Worm (Caenorhabditis elegans): Measurements from ENCODE around the gene F31F4.1.

Gene F31F4.1

ce11 chrV:731330-731729, 47.5 kb downstream of the F31F4.1 start:
- TF ChIP-seq ztf-11 (tag; optimal IDR thresholded peaks at IDR 0.05): no peak
- peak; percentile 87 for TF ChIP-seq unc-62 (GFP tag; optimal IDR thresholded peaks at IDR 0.05)
- TF ChIP-seq ham-2 (GFP tag; optimal IDR thresholded peaks at IDR 0.05): no peak
- TF ChIP-seq nhr-28 (tag; optimal IDR thresholded peaks at IDR 0.05): no peak
- peak; percentile 41 for TF ChIP-seq M03D4.4 (tag; optimal IDR thresholded peaks at IDR 0.05)
- TF ChIP-seq mls-2 (tag; optimal IDR thresholded peaks at IDR 0.05): no peak
- TF ChIP-seq drap-1 (GFP tag; optimal IDR thresholded peaks at IDR 0.05): peak; percentile 11
- no peak for TF ChIP-seq unc-39 (tag; optimal IDR thresholded peaks at IDR 0.05)
- TF ChIP-seq snpc-4 (tag; optimal IDR thresholded peaks at IDR 0.05): no peak
- TF ChIP-seq nhr-2 (tag; optimal IDR thresholded peaks at IDR 0.05): peak; percentile 89
- peak; percentile 98 for TF ChIP-seq hlh-1 (tag; optimal IDR thresholded peaks at IDR 0.05)
- no peak for TF ChIP-seq lin-13 (tag; optimal IDR thresholded peaks at IDR 0.05)
- peak; percentile 91 for TF ChIP-seq unc-120 (tag; optimal IDR thresholded peaks at IDR 0.05; ENCODE audit: poor library complexity, severe bottlenecking)

DNA sequence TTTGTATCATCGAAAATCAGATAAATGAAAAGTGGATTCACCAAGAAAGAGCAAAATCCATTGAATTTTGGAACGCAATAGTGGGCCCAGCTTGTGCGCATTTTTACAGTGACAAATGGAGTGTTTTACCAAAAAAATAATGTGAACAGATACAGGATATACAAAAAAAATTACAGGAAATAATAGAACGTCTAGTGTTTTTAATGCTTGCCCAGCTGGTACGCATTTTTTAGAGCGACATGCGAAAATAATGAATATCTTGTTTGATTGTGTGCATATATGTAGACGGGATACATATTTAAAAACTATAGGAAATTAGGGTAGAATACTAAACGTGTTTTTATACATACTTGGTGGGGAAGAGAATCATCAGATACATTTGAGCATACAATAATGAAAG, 52.3 kb downstream of the F31F4.1 start, which contains the start of gene srj-25:
Gene srj-25 (minus strand): TSS at position 101 of the 400 bp plus-strand sequence.
- TF ChIP-seq snpc-4 (tag; optimal IDR thresholded peaks at IDR 0.05): no peak
- TF ChIP-seq zip-8 (tag; optimal IDR thresholded peaks at IDR 0.05): no peak
- no peak for TF ChIP-seq ceh-39 (tag; optimal IDR thresholded peaks at IDR 0.05)
- no peak for TF ChIP-seq bed-3 (GFP tag; optimal IDR thresholded peaks at IDR 0.05)
- TF ChIP-seq cnd-1 (tag; optimal IDR thresholded peaks at IDR 0.05): no peak
- no peak for TF ChIP-seq drap-1 (GFP tag; optimal IDR thresholded peaks at IDR 0.05)

Measured in whole organism, mixed stage, embryonic.